Fruit fly (Drosophila melanogaster) whole organism, embryonic: ENCODE data around the gene Scm.

ENCODE experiments used
- Asciz ChIP-seq: fragments of 200-800 bp; sonication (Bioruptor generic); optimal IDR thresholded peaks from 2 replicates; lab custom pipeline; 2017; ENCODE audit warnings: missing biosample characterization, mild to moderate bottlenecking, missing genetic modification characterization, missing genetic modification reagents
- Atf3 ChIP-seq: fragments of 200-800 bp; sonication (Bioruptor generic); optimal IDR thresholded peaks from 3 replicates; lab custom pipeline; 2016; ENCODE audit warnings: missing biosample characterization, missing genetic modification characterization
- Bdp1 ChIP-seq: fragments of 200-800 bp; sonication (Bioruptor generic); optimal IDR thresholded peaks from 3 replicates; lab custom pipeline; 2016; ENCODE audit warnings: missing biosample characterization, missing genetic modification characterization
- Blimp-1 ChIP-seq: fragments of 200-800 bp; sonication (Bioruptor generic); optimal IDR thresholded peaks from 3 replicates; lab custom pipeline; 2018; ENCODE audit warnings: missing biosample characterization, missing genetic modification characterization, mild to moderate bottlenecking, moderate library complexity, missing genetic modification reagents
- CG10147 ChIP-seq: fragments of 200-800 bp; sonication (Bioruptor generic); optimal IDR thresholded peaks from 2 replicates; lab custom pipeline; 2019; ENCODE audit warnings: missing biosample characterization, mild to moderate bottlenecking, missing genetic modification characterization, moderate library complexity
- CG11456 ChIP-seq: fragments of 200-800 bp; sonication (Bioruptor generic); IDR thresholded peaks from 3 replicates; pipeline ENCODE4 v1.3.6; 2022; ENCODE audit warnings: missing biosample characterization, missing genetic modification characterization
- CG12104 ChIP-seq: fragments of 200-800 bp; sonication (Bioruptor generic); optimal IDR thresholded peaks from 3 replicates; lab custom pipeline; 2016; ENCODE audit warnings: missing biosample characterization, missing genetic modification characterization
- CG12155 ChIP-seq: fragments of 200-800 bp; sonication (Bioruptor generic); optimal IDR thresholded peaks from 3 replicates; lab custom pipeline; 2016; ENCODE audit warnings: missing biosample characterization, missing genetic modification characterization
- CG15514 ChIP-seq: fragments of 200-800 bp; sonication (Bioruptor generic); optimal IDR thresholded peaks from 3 replicates; lab custom pipeline; 2017; ENCODE audit warnings: missing biosample characterization, missing genetic modification characterization, mild to moderate bottlenecking, moderate library complexity, missing genetic modification reagents
- CG17186 ChIP-seq: fragments of 200-800 bp; sonication (Bioruptor generic); optimal IDR thresholded peaks from 3 replicates; lab custom pipeline; 2017; ENCODE audit warnings: missing biosample characterization, missing genetic modification reagents, missing genetic modification characterization
- CG4282 ChIP-seq: fragments of 200-800 bp; sonication (Bioruptor generic); optimal IDR thresholded peaks from 2 replicates; lab custom pipeline; 2016; ENCODE audit warnings: missing biosample characterization, missing genetic modification characterization
- CG4424 ChIP-seq: fragments of 200-800 bp; sonication (Bioruptor generic); optimal IDR thresholded peaks from 3 replicates; lab custom pipeline; 2016; ENCODE audit warnings: missing biosample characterization, missing genetic modification characterization
- CG4730 ChIP-seq: fragments of 200-800 bp; sonication (Bioruptor generic); IDR thresholded peaks from 2 replicates; pipeline ENCODE4 v1.3.6; 2022; ENCODE audit warnings: missing biosample characterization, missing genetic modification characterization
- CG4820 ChIP-seq: fragments of 200-800 bp; sonication (Bioruptor generic); optimal IDR thresholded peaks from 3 replicates; lab custom pipeline; 2016; ENCODE audit warnings: missing biosample characterization, missing genetic modification characterization
- CG5245 ChIP-seq: fragments of 200-800 bp; sonication (Bioruptor generic); optimal IDR thresholded peaks from 3 replicates; lab custom pipeline; 2016; ENCODE audit warnings: missing biosample characterization, missing genetic modification characterization
- CG6272 ChIP-seq: fragments of 200-800 bp; sonication (Bioruptor generic); IDR thresholded peaks from 2 replicates; pipeline ENCODE4 v1.3.6; 2022; ENCODE audit warnings: missing biosample characterization, missing genetic modification characterization
- CG7271 ChIP-seq: fragments of 200-800 bp; sonication (Bioruptor generic); optimal IDR thresholded peaks from 2 replicates; lab custom pipeline; 2018; ENCODE audit warnings: missing biosample characterization, mild to moderate bottlenecking, missing genetic modification characterization, moderate library complexity
- CG7987 ChIP-seq: fragments of 200-800 bp; sonication (Bioruptor generic); optimal IDR thresholded peaks from 2 replicates; lab custom pipeline; 2018; ENCODE audit warnings: missing biosample characterization, mild to moderate bottlenecking, missing genetic modification characterization, moderate library complexity
- CG8089 ChIP-seq: fragments of 200-800 bp; sonication (Bioruptor generic); optimal IDR thresholded peaks from 3 replicates; lab custom pipeline; 2016; ENCODE audit warnings: missing biosample characterization, missing genetic modification characterization
- CG8281 ChIP-seq: fragments of 200-800 bp; sonication (Bioruptor generic); optimal IDR thresholded peaks from 2 replicates; lab custom pipeline; 2018; ENCODE audit warnings: missing biosample characterization, mild to moderate bottlenecking, missing genetic modification characterization, moderate library complexity
- Doc2 ChIP-seq: fragments of 200-800 bp; sonication (Bioruptor generic); IDR thresholded peaks from 2 replicates; pipeline ENCODE4 v1.3.6; 2022; ENCODE audit warnings: missing biosample characterization, missing genetic modification characterization
- HLH4C ChIP-seq: fragments of 200-800 bp; sonication (Bioruptor generic); IDR thresholded peaks from 3 replicates; pipeline ENCODE4 v1.3.6; 2022; ENCODE audit warnings: missing biosample characterization, missing genetic modification characterization; ENCODE audit not compliant: partially characterized antibody
- Hmr ChIP-seq: fragments of 200-800 bp; sonication (Bioruptor generic); optimal IDR thresholded peaks from 3 replicates; lab custom pipeline; 2017; ENCODE audit warnings: mild to moderate bottlenecking, missing biosample characterization, missing genetic modification reagents, missing genetic modification characterization
- Lim3 ChIP-seq: fragments of 200-800 bp; sonication (Bioruptor generic); IDR thresholded peaks from 2 replicates; pipeline ENCODE4 v1.3.6; 2022; ENCODE audit warnings: missing biosample characterization, missing genetic modification characterization
- MESR4 ChIP-seq: fragments of 200-800 bp; sonication (Bioruptor generic); optimal IDR thresholded peaks from 2 replicates; lab custom pipeline; 2018; ENCODE audit warnings: missing biosample characterization, mild to moderate bottlenecking, missing genetic modification characterization, moderate library complexity
- Scr ChIP-seq: fragments of 200-800 bp; sonication (Bioruptor generic); IDR thresholded peaks from 2 replicates; pipeline ENCODE4 v1.3.6; 2022; ENCODE audit warnings: missing biosample characterization, missing genetic modification characterization; ENCODE audit not compliant: partially characterized antibody
- Sox100B ChIP-seq: fragments of 200-800 bp; sonication (Bioruptor generic); optimal IDR thresholded peaks from 3 replicates; lab custom pipeline; 2018; ENCODE audit warnings: missing biosample characterization, mild to moderate bottlenecking, missing genetic modification characterization
- Taf1 ChIP-seq: fragments of 200-800 bp; sonication (Bioruptor generic); IDR thresholded peaks from 2 replicates; pipeline ENCODE4 v1.3.6; 2022; ENCODE audit warnings: missing biosample characterization, missing genetic modification characterization
- Vsx1 ChIP-seq: fragments of 200-800 bp; sonication (Bioruptor generic); optimal IDR thresholded peaks from 2 replicates; lab custom pipeline; 2017; ENCODE audit warnings: missing biosample characterization, mild to moderate bottlenecking, missing genetic modification characterization, missing genetic modification reagents
- Xbp1 ChIP-seq: fragments of 200-800 bp; sonication (Bioruptor generic); optimal IDR thresholded peaks from 3 replicates; lab custom pipeline; 2016; ENCODE audit warnings: missing biosample characterization, mild to moderate bottlenecking, missing genetic modification characterization
- ac ChIP-seq: fragments of 200-800 bp; sonication (Bioruptor generic); optimal IDR thresholded peaks from 3 replicates; lab custom pipeline; 2017; ENCODE audit warnings: missing biosample characterization, mild to moderate bottlenecking, missing genetic modification characterization
- ash1 ChIP-seq: fragments of 200-800 bp; sonication (Bioruptor generic); optimal IDR thresholded peaks from 2 replicates; lab custom pipeline; 2018; ENCODE audit warnings: missing biosample characterization, mild to moderate bottlenecking, missing genetic modification characterization
- dm ChIP-seq: fragments of 200-800 bp; sonication (Bioruptor generic); optimal IDR thresholded peaks from 3 replicates; lab custom pipeline; 2016; ENCODE audit warnings: missing biosample characterization, missing genetic modification characterization
- dmrt11E ChIP-seq: fragments of 200-800 bp; sonication (Bioruptor generic); optimal IDR thresholded peaks from 3 replicates; lab custom pipeline; 2018; ENCODE audit warnings: missing biosample characterization, mild to moderate bottlenecking, missing genetic modification characterization, moderate library complexity
- dpn ChIP-seq, 2 experiments: fragments of 200-800 bp; sonication (Bioruptor generic); optimal IDR thresholded peaks; 3 replicates each; lab custom pipeline; 2016; ENCODE audit warnings: missing biosample characterization in 2 of 2, missing genetic modification characterization in 2 of 2
- fd96Cb ChIP-seq: fragments of 200-800 bp; sonication (Bioruptor generic); optimal IDR thresholded peaks from 2 replicates; lab custom pipeline; 2018; ENCODE audit warnings: missing biosample characterization, mild to moderate bottlenecking, missing genetic modification characterization, moderate library complexity
- gcm2 ChIP-seq: fragments of 200-800 bp; sonication (Bioruptor generic); optimal IDR thresholded peaks from 2 replicates; lab custom pipeline; 2016; ENCODE audit warnings: missing biosample characterization, missing genetic modification characterization
- gfzf ChIP-seq: fragments of 200-800 bp; sonication (Bioruptor generic); optimal IDR thresholded peaks from 2 replicates; lab custom pipeline; 2016; ENCODE audit warnings: missing biosample characterization, mild to moderate bottlenecking, missing genetic modification characterization, moderate library complexity
- ham ChIP-seq: fragments of 200-800 bp; sonication (Bioruptor generic); IDR thresholded peaks from 2 replicates; pipeline ENCODE4 v1.3.6; 2022; ENCODE audit warnings: missing biosample characterization, missing genetic modification characterization
- lbe ChIP-seq: fragments of 200-800 bp; sonication (Bioruptor generic); optimal IDR thresholded peaks from 2 replicates; lab custom pipeline; 2016; ENCODE audit warnings: missing biosample characterization, mild to moderate bottlenecking, missing genetic modification characterization
- luna ChIP-seq: fragments of 200-800 bp; sonication (Bioruptor generic); optimal IDR thresholded peaks from 2 replicates; lab custom pipeline; 2016; ENCODE audit warnings: missing biosample characterization, missing genetic modification characterization
- nmo ChIP-seq: fragments of 200-800 bp; sonication (Bioruptor generic); optimal IDR thresholded peaks from 2 replicates; lab custom pipeline; 2018; ENCODE audit warnings: missing biosample characterization, mild to moderate bottlenecking, missing genetic modification characterization, moderate library complexity
- onecut ChIP-seq: fragments of 200-800 bp; sonication (Bioruptor generic); IDR thresholded peaks from 2 replicates; pipeline ENCODE4 v1.3.6; 2022; ENCODE audit warnings: missing biosample characterization, missing genetic modification characterization
- p53 ChIP-seq: fragments of 200-800 bp; sonication (Bioruptor generic); optimal IDR thresholded peaks from 2 replicates; lab custom pipeline; 2016; ENCODE audit warnings: missing biosample characterization, missing genetic modification characterization
- pnt ChIP-seq: fragments of 200-800 bp; sonication (Bioruptor generic); optimal IDR thresholded peaks from 3 replicates; lab custom pipeline; 2016; ENCODE audit warnings: missing biosample characterization, missing genetic modification characterization
- psq ChIP-seq: fragments of 200-800 bp; sonication (Bioruptor generic); optimal IDR thresholded peaks from 2 replicates; lab custom pipeline; 2017; ENCODE audit warnings: missing biosample characterization, missing genetic modification characterization
- sc ChIP-seq, 3 experiments: fragments of >200 bp in 2 of 3; fragments of 200-800 bp in 1 of 3; sonication (Bioruptor generic) in 1 of 3; optimal IDR thresholded peaks; 2 replicates in 2 of 3; 3 replicates in 1 of 3; lab custom pipeline; 2017; ENCODE audit warnings: mild to moderate bottlenecking in 1 of 3, missing biosample characterization in 1 of 3, missing genetic modification characterization in 1 of 3, missing genetic modification reagents in 1 of 3
- scrt ChIP-seq: fragments of 200-800 bp; sonication (Bioruptor generic); optimal IDR thresholded peaks from 2 replicates; lab custom pipeline; 2018; ENCODE audit warnings: missing biosample characterization, mild to moderate bottlenecking, missing genetic modification characterization, moderate library complexity
- sd ChIP-seq: fragments of 200-800 bp; sonication (Bioruptor generic); optimal IDR thresholded peaks from 3 replicates; lab custom pipeline; 2018; ENCODE audit warnings: missing biosample characterization, mild to moderate bottlenecking, missing genetic modification characterization, moderate library complexity
- sens-2 ChIP-seq: fragments of 200-800 bp; sonication (Bioruptor generic); IDR thresholded peaks from 2 replicates; pipeline ENCODE4 v1.3.6; 2022; ENCODE audit warnings: missing biosample characterization, missing genetic modification characterization
- trh ChIP-seq: fragments of 200-800 bp; sonication (Bioruptor generic); optimal IDR thresholded peaks from 2 replicates; lab custom pipeline; 2016; ENCODE audit warnings: missing biosample characterization, missing genetic modification characterization

Gene Scm

DNA sequence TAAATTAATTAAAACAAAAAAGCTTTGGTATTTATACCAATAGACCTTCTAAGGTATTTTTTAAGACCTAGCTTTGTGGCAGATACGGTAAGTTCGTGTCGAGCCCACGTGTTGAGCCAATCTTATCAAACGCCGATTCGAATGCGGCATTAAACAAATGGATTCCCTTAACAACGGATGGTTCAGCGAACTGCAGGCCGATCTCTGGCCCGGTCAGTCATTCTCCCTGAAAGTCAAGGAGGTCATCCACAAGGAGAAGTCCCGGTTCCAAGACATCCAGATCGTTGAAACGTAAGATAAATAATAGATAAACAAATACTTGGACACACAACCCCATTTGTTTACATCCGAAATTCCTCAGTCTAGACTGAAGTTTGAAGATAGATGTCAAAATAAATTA is 5.8 kb downstream of the Scm start, which contains the start of gene SpdS (continued):
- TF ChIP-seq ac (GFP tag; lab: Kevin White, UChicago), result no peak
- no peak for TF ChIP-seq Bdp1
- no peak for TF ChIP-seq CG15514
- TF ChIP-seq trh (GFP tag; lab: Kevin White, UChicago), result no peak
- no peak for TF ChIP-seq onecut (GFP tag; lab: Robert Waterston, UW)
- no peak for TF ChIP-seq ash1 (GFP tag; lab: Kevin White, UChicago)
- no peak for TF ChIP-seq sens-2 (GFP tag; lab: Robert Waterston, UW)
- TF ChIP-seq Scr, result no peak
- TF ChIP-seq dm (GFP tag; lab: Kevin White, UChicago), result peak; percentile 78
- no peak for TF ChIP-seq CG4730 (GFP tag; lab: Robert Waterston, UW)
- no peak for TF ChIP-seq p53 (GFP tag; lab: Kevin White, UChicago)
- no peak for TF ChIP-seq CG12155
- no peak for TF ChIP-seq Doc2 (GFP tag; lab: Robert Waterston, UW)
- no peak for TF ChIP-seq Taf1 (GFP tag; lab: Robert Waterston, UW)
- TF ChIP-seq Xbp1 (GFP tag; lab: Kevin White, UChicago), result no peak
- TF ChIP-seq fd96Cb (tag; lab: Kevin White, UChicago), result no peak
- peak; percentile 26 for TF ChIP-seq MESR4 (GFP tag; lab: Kevin White, UChicago)
- TF ChIP-seq CG4424 (GFP tag; lab: Kevin White, UChicago), result no peak
- peak; percentile 57 for TF ChIP-seq gfzf (GFP tag; lab: Kevin White, UChicago)
- TF ChIP-seq lbe (GFP tag; lab: Kevin White, UChicago), result no peak
- no peak for TF ChIP-seq Vsx1 (GFP tag; lab: Kevin White, UChicago)
- no peak for TF ChIP-seq Atf3 (GFP tag; lab: Kevin White, UChicago)
- TF ChIP-seq HLH4C, result no peak
- no peak for TF ChIP-seq CG10147 (GFP tag; lab: Kevin White, UChicago)
- no peak for TF ChIP-seq Blimp-1 (GFP tag; lab: Kevin White, UChicago)
- no peak for TF ChIP-seq CG7271
- TF ChIP-seq pnt, result no peak
- no peak for TF ChIP-seq CG7987 (GFP tag; lab: Kevin White, UChicago)
- no peak for TF ChIP-seq CG4820 (GFP tag; lab: Kevin White, UChicago)
- TF ChIP-seq gcm2 (GFP tag; lab: Kevin White, UChicago), result no peak
- no peak for TF ChIP-seq psq
- peak; percentile 81 for TF ChIP-seq sd (tag; lab: Kevin White, UChicago)
- TF ChIP-seq dmrt11E (tag; lab: Kevin White, UChicago), result no peak

DNA sequence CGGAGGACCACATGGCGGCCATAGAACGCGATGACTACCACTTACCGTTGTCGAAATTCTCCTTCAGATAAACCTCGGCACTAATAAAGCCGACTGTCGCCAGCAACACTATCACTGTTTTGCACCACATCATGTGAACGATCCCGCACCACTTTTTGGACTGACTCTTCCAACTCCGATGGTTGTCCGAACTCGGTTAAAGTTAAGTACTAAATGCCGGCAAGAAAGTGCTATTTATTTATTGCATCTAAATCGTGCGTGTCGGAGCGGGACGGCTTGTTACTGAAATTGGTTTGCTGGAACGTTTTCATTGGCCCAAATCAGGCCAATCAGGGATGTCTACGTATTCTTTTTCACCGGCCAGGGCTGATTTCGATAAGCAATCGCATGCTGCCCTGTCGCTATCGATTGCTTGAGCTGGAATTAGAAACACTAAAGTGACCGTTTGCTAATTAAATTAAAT is 6.7 kb downstream of the Scm start, which contains the start of gene Calr:
Gene Calr (minus strand): TSS at position 219 of the 463 bp plus-strand sequence.
- TF ChIP-seq ash1 (GFP tag; lab: Kevin White, UChicago) (peak; percentile 7), Hmr (peak; percentile 72), sc (optimal IDR thresholded peaks at IDR 0.05; lab: Kevin White, UChicago) (no peak), sc (GFP tag; optimal IDR thresholded peaks at IDR 0.05; lab: Kevin White, UChicago) (no peak), nmo (GFP tag; lab: Kevin White, UChicago) (peak; percentile 47), CG11456 (GFP tag; lab: Robert Waterston, UW) (no peak), CG10147 (GFP tag; lab: Kevin White, UChicago) (no peak), CG4282 (no peak), CG8089 (GFP tag; lab: Kevin White, UChicago) (no peak), CG6272 (GFP tag; lab: Robert Waterston, UW) (peak; percentile 32; the same call in 1 of the 2 replicates), CG5245 (GFP tag; lab: Kevin White, UChicago) (no peak), CG17186 (GFP tag; lab: Kevin White, UChicago) (no peak), dpn (GFP tag; optimal IDR thresholded peaks at IDR 0.05; lab: Kevin White, UChicago) (peak; percentile 23 to 25), Sox100B (GFP tag; lab: Kevin White, UChicago) (no peak), scrt (peak; percentile 49), CG8281 (no peak), ham (GFP tag; lab: Robert Waterston, UW) (no peak), luna (GFP tag; lab: Kevin White, UChicago) (no peak), Asciz (GFP tag; lab: Kevin White, UChicago) (no peak), Atf3 (GFP tag; lab: Kevin White, UChicago) (no peak), CG12104 (GFP tag; lab: Kevin White, UChicago) (no peak), Lim3 (GFP tag; lab: Robert Waterston, UW) (no peak)
